Worm (Caenorhabditis elegans): ENCODE data around the gene str-240.

- TF ChIP-seq K02D7.2 (tag; optimal IDR thresholded peaks at IDR 0.05), result no peak
- TF ChIP-seq pha-4 (tag; optimal IDR thresholded peaks at IDR 0.05), result no peak
- no peak for TF ChIP-seq che-1 (tag; optimal IDR thresholded peaks at IDR 0.05)
- no peak for TF ChIP-seq hlh-13 (GFP tag; optimal IDR thresholded peaks at IDR 0.05)
- TF ChIP-seq fax-1 (tag; optimal IDR thresholded peaks at IDR 0.05), result no peak
- TF ChIP-seq ama-1 (optimal IDR thresholded peaks at IDR 0.05), result no peak
- no peak for TF ChIP-seq pag-3 (tag; optimal IDR thresholded peaks at IDR 0.05; ENCODE audit: borderline replicate concordance)
- TF ChIP-seq ref-2 (tag; optimal IDR thresholded peaks at IDR 0.05), result no peak
These were observed 40.0 kb downstream of the str-240 start, which contains the start of gene C38C3.4 for ce11 chrV:1481742-1482141.
